Worm (Caenorhabditis elegans) whole organism, L3 larva: ENCODE data around the gene sax-2.

ENCODE experiments used
- R02D3.7 ChIP-seq: fragments of 150-350 bp; optimal IDR thresholded peaks from 2 replicates; lab custom pipeline; 2014; ENCODE audit warnings: missing biosample characterization, missing genetic modification characterization
- aly-2 ChIP-seq: fragments of 150-350 bp; optimal IDR thresholded peaks from 2 replicates; lab custom pipeline; 2014; ENCODE audit warnings: missing biosample characterization, missing genetic modification characterization
- ama-1 ChIP-seq: fragments of 150-350 bp; optimal IDR thresholded peaks from 2 replicates; lab custom pipeline; 2018
- ceh-28 ChIP-seq: fragments of 150-350 bp; optimal IDR thresholded peaks from 2 replicates; lab custom pipeline; 2014; ENCODE audit warnings: missing biosample characterization, missing genetic modification reagents, missing genetic modification characterization
- ceh-82 ChIP-seq: fragments of 150-350 bp; optimal IDR thresholded peaks from 2 replicates; lab custom pipeline; 2014; ENCODE audit warnings: missing biosample characterization, missing genetic modification characterization
- ceh-9 ChIP-seq: sonication (generic microtip); optimal IDR thresholded peaks from 2 replicates; lab custom pipeline; 2018; ENCODE audit warnings: missing biosample characterization, missing genetic modification characterization
- daf-12 ChIP-seq: fragments of 150-350 bp; optimal IDR thresholded peaks from 2 replicates; lab custom pipeline; 2014; ENCODE audit warnings: missing biosample characterization, missing genetic modification reagents, missing genetic modification characterization
- egl-27 ChIP-seq: sonication (generic microtip); optimal IDR thresholded peaks from 4 replicates; lab custom pipeline; 2017; ENCODE audit warnings: missing biosample characterization, missing genetic modification reagents, missing genetic modification characterization
- elt-1 ChIP-seq: fragments of 150-350 bp; optimal IDR thresholded peaks from 2 replicates; lab custom pipeline; 2014; ENCODE audit warnings: missing biosample characterization, missing genetic modification characterization
- elt-2 ChIP-seq: sonication (generic microtip); optimal IDR thresholded peaks from 2 replicates; lab custom pipeline; 2016; ENCODE audit warnings: missing genetic modification reagents, mild to moderate bottlenecking, missing genetic modification characterization, missing compliant biosample characterization
- elt-3 ChIP-seq, 3 experiments: fragments of 150-350 bp in 1 of 3; sonication (generic microtip) in 2 of 3; optimal IDR thresholded peaks; 2 replicates in 2 of 3; 4 replicates in 1 of 3; lab custom pipeline; 2014 to 2017; ENCODE audit warnings: missing biosample characterization in 3 of 3, missing genetic modification characterization in 3 of 3
- eor-1 ChIP-seq, 2 experiments: fragments of 150-350 bp; optimal IDR thresholded peaks; 2 replicates each; lab custom pipeline; 2014 to 2018; ENCODE audit warnings: missing biosample characterization in 2 of 2, missing genetic modification characterization in 2 of 2
- fkh-10 ChIP-seq: sonication (generic microtip); optimal IDR thresholded peaks from 2 replicates; lab custom pipeline; 2017; ENCODE audit warnings: missing biosample characterization, missing genetic modification reagents, missing genetic modification characterization
- fkh-2 ChIP-seq: fragments of 150-350 bp; optimal IDR thresholded peaks from 2 replicates; lab custom pipeline; 2014; ENCODE audit warnings: missing biosample characterization, missing genetic modification reagents, missing genetic modification characterization
- fos-1 ChIP-seq: fragments of 150-350 bp; optimal IDR thresholded peaks from 2 replicates; lab custom pipeline; 2014; ENCODE audit warnings: missing biosample characterization, missing genetic modification characterization
- hmg-11 ChIP-seq: sonication (generic microtip); optimal IDR thresholded peaks from 2 replicates; lab custom pipeline; 2016; ENCODE audit warnings: missing genetic modification characterization, missing compliant biosample characterization
- jun-1 ChIP-seq: fragments of 150-350 bp; optimal IDR thresholded peaks from 2 replicates; lab custom pipeline; 2014; ENCODE audit warnings: missing biosample characterization, missing genetic modification reagents, missing genetic modification characterization
- lin-15B ChIP-seq: fragments of 150-350 bp; optimal IDR thresholded peaks from 2 replicates; lab custom pipeline; 2014; ENCODE audit warnings: missing biosample characterization, missing genetic modification characterization
- lin-39 ChIP-seq: fragments of 150-350 bp; optimal IDR thresholded peaks from 2 replicates; lab custom pipeline; 2018; ENCODE audit warnings: missing biosample characterization, missing genetic modification reagents, missing genetic modification characterization
- lsy-12 ChIP-seq: sonication (generic microtip); optimal IDR thresholded peaks from 2 replicates; lab custom pipeline; 2016; ENCODE audit warnings: mild to moderate bottlenecking, missing genetic modification characterization, missing compliant biosample characterization
- mml-1 ChIP-seq: fragments of 150-350 bp; sonication (generic microtip); optimal IDR thresholded peaks from 3 replicates; lab custom pipeline; 2014; ENCODE audit warnings: missing biosample characterization, missing genetic modification characterization
- nfya-1 ChIP-seq: sonication (generic microtip); optimal IDR thresholded peaks from 2 replicates; lab custom pipeline; 2017; ENCODE audit warnings: missing genetic modification characterization, mild to moderate bottlenecking, missing compliant biosample characterization, antibody characterized with exemption, moderate library complexity; ENCODE audit not compliant: insufficient read depth
- nhr-11 ChIP-seq: fragments of 150-350 bp; optimal IDR thresholded peaks from 2 replicates; lab custom pipeline; 2014; ENCODE audit warnings: missing biosample characterization, missing genetic modification characterization
- nhr-12 ChIP-seq: fragments of 150-350 bp; optimal IDR thresholded peaks from 2 replicates; lab custom pipeline; 2014; ENCODE audit warnings: missing biosample characterization, missing genetic modification characterization
- nhr-23 ChIP-seq: fragments of 150-350 bp; optimal IDR thresholded peaks from 2 replicates; lab custom pipeline; 2014; ENCODE audit warnings: missing biosample characterization, missing genetic modification reagents, missing genetic modification characterization
- nhr-25 ChIP-seq: sonication (generic microtip); optimal IDR thresholded peaks from 2 replicates; lab custom pipeline; 2017; ENCODE audit warnings: missing biosample characterization, missing genetic modification characterization
- nhr-43 ChIP-seq: sonication (generic microtip); optimal IDR thresholded peaks from 2 replicates; lab custom pipeline; 2016; ENCODE audit warnings: mild to moderate bottlenecking, missing genetic modification characterization, missing compliant biosample characterization; ENCODE audit not compliant: poor library complexity, severe bottlenecking
- nhr-76 ChIP-seq: fragments of 150-350 bp; sonication (generic microtip); optimal IDR thresholded peaks from 5 replicates; lab custom pipeline; 2014; ENCODE audit warnings: missing biosample characterization, missing genetic modification characterization
- pha-4 ChIP-seq: fragments of 150-350 bp; optimal IDR thresholded peaks from 2 replicates; lab custom pipeline; 2014; ENCODE audit warnings: missing biosample characterization, missing genetic modification reagents, missing genetic modification characterization
- pqm-1 ChIP-seq: fragments of 150-350 bp; optimal IDR thresholded peaks from 2 replicates; lab custom pipeline; 2017; ENCODE audit warnings: missing biosample characterization, missing genetic modification characterization, inconsistent platforms
- skn-1 ChIP-seq: fragments of 150-350 bp; optimal IDR thresholded peaks from 2 replicates; lab custom pipeline; 2014; ENCODE audit warnings: missing biosample characterization, missing genetic modification characterization
- snpc-4 ChIP-seq: fragments of 150-350 bp; optimal IDR thresholded peaks from 2 replicates; lab custom pipeline; 2014; ENCODE audit warnings: missing biosample characterization, missing genetic modification characterization
- tbx-2 ChIP-seq: sonication (generic microtip); optimal IDR thresholded peaks from 2 replicates; lab custom pipeline; 2016; ENCODE audit warnings: mild to moderate bottlenecking, missing genetic modification characterization, missing compliant biosample characterization
- unc-39 ChIP-seq: sonication (generic microtip); optimal IDR thresholded peaks from 4 replicates; lab custom pipeline; 2017; ENCODE audit warnings: missing biosample characterization, missing genetic modification characterization
- zag-1 ChIP-seq: fragments of 150-350 bp; optimal IDR thresholded peaks from 2 replicates; lab custom pipeline; 2014; ENCODE audit warnings: missing biosample characterization, missing genetic modification characterization

Gene sax-2

ce11 chrIII:5081573-5081823 is 28.0 kb upstream of the sax-2 start, which contains the start of gene cox-6A:
TSS of gene cox-6A (plus strand) at chrIII:5081724.
- TF ChIP-seq hmg-11 (tag; lab: Kevin White, UChicago), result no peak
- TF ChIP-seq elt-2 (tag; lab: Kevin White, UChicago), result no peak
- no peak for TF ChIP-seq elt-3 (tag; optimal IDR thresholded peaks at IDR 0.05; lab: Kevin White, UChicago)
- TF ChIP-seq ceh-28 (tag; lab: Kevin White, UChicago), result no peak
- no peak for TF ChIP-seq nhr-43
- no peak for TF ChIP-seq ama-1

- TF ChIP-seq skn-1 (no peak), nhr-12 (tag; lab: Kevin White, UChicago) (no peak), fos-1 (tag; lab: Kevin White, UChicago) (no peak), nfya-1 (no peak), tbx-2 (no peak), snpc-4 (tag; lab: Kevin White, UChicago) (no peak), elt-1 (tag; lab: Kevin White, UChicago) (no peak), unc-39 (tag; lab: Kevin White, UChicago) (no peak), R02D3.7 (tag; lab: Kevin White, UChicago) (no peak), pha-4 (tag; lab: Kevin White, UChicago) (no peak), daf-12 (tag; lab: Kevin White, UChicago) (no peak), ama-1 (peak; percentile 41), nhr-43 (peak; percentile 34), lin-39 (tag; lab: Kevin White, UChicago) (no peak), nhr-11 (tag; lab: Kevin White, UChicago) (no peak), mml-1 (tag; lab: Kevin White, UChicago) (no peak), lsy-12 (tag; lab: Kevin White, UChicago) (no peak), ceh-82 (tag; lab: Kevin White, UChicago) (no peak), nhr-25 (tag; lab: Kevin White, UChicago) (no peak), zag-1 (no peak), nhr-76 (no peak), hmg-11 (tag; lab: Kevin White, UChicago) (no peak), elt-2 (tag; lab: Kevin White, UChicago) (peak; percentile 3)
Observed at ce11 chrIII:5083304-5083703, 26.2 kb upstream of the sax-2 start.

- TF ChIP-seq fkh-10, result no peak
- peak; percentile 68 for TF ChIP-seq lin-15B (tag; lab: Kevin White, UChicago)
- no peak for TF ChIP-seq ceh-9 (tag; lab: Kevin White, UChicago)
- TF ChIP-seq elt-3 (tag; optimal IDR thresholded peaks at IDR 0.05; lab: Kevin White, UChicago), result no peak
Observed at ce11 chrIII:5085529-5085928, 24.0 kb upstream of the sax-2 start, which contains the start of gene cah-1. TSS of gene cah-1 (minus strand) at chrIII:5085629.

- TF ChIP-seq ama-1, result no peak
- no peak for TF ChIP-seq tbx-2
- TF ChIP-seq egl-27 (tag; lab: Kevin White, UChicago), result no peak
- no peak for TF ChIP-seq nfya-1
- no peak for TF ChIP-seq jun-1 (tag; lab: Kevin White, UChicago)
- TF ChIP-seq unc-39 (tag; lab: Kevin White, UChicago), result no peak
- no peak for TF ChIP-seq nhr-11 (tag; lab: Kevin White, UChicago)
- TF ChIP-seq pqm-1 (tag; lab: Kevin White, UChicago), result no peak
- no peak for TF ChIP-seq ceh-28 (tag; lab: Kevin White, UChicago)
- TF ChIP-seq skn-1, result no peak
- TF ChIP-seq nhr-23, result peak; percentile 27
- no peak for TF ChIP-seq lin-15B (tag; lab: Kevin White, UChicago)
- TF ChIP-seq fkh-10, result no peak
- TF ChIP-seq nhr-43, result peak; percentile 67
- TF ChIP-seq nhr-25 (tag; lab: Kevin White, UChicago), result peak; percentile 6
- TF ChIP-seq ceh-9 (tag; lab: Kevin White, UChicago), result no peak
Observed at ce11 chrIII:5089489-5089888, 20.0 kb upstream of the sax-2 start.

ce11 chrIII:5092345-5092744 is 17.2 kb upstream of the sax-2 start:
- TF ChIP-seq egl-27 (tag; lab: Kevin White, UChicago), result no peak
- TF ChIP-seq ama-1, result peak; percentile 14
- TF ChIP-seq, all 47 proteins: peak for 1

- no peak for TF ChIP-seq ceh-9 (tag; lab: Kevin White, UChicago)
- TF ChIP-seq fkh-2 (tag; lab: Kevin White, UChicago), result no peak
- no peak for TF ChIP-seq ama-1
- TF ChIP-seq eor-1 (tag; optimal IDR thresholded peaks at IDR 0.05; lab: Kevin White, UChicago), result no peak
- TF ChIP-seq lsy-12 (tag; lab: Kevin White, UChicago), result no peak
- no peak for TF ChIP-seq R02D3.7 (tag; lab: Kevin White, UChicago)
- TF ChIP-seq aly-2 (tag; lab: Kevin White, UChicago), result no peak
Observed at ce11 chrIII:5094506-5094905, 15.0 kb upstream of the sax-2 start, which contains the start of gene F54D8.10. TSS of gene F54D8.10 (plus strand) at chrIII:5094806.
